Fruit fly (Drosophila melanogaster): ENCODE data around the gene CG10616.

The CG10616 gene

dm6 chr3L:12434432-12434831 lies 37.1 kb upstream of the CG10616 start (continued):
- TF ChIP-seq amos (GFP tag; IDR thresholded peaks at IDR 0.05; ENCODE audit: partially characterized antibody) (peak; percentile 68; the same call in 1 of the 2 replicates), CG42726 (GFP tag; IDR thresholded peaks at IDR 0.05; ENCODE audit: partially characterized antibody) (peak; percentile 36; the same call in 1 of the 2 replicates), Fer3 (tag; optimal IDR thresholded peaks at IDR 0.05) (no peak), abd-A (tag; optimal IDR thresholded peaks at IDR 0.05) (peak; percentile 2), chn (GFP tag; optimal IDR thresholded peaks at IDR 0.05) (no peak), Jarid2 (GFP tag; optimal IDR thresholded peaks at IDR 0.05) (peak; percentile 14), Blimp-1 (GFP tag; optimal IDR thresholded peaks at IDR 0.05) (peak; percentile 20), knrl (GFP tag; IDR thresholded peaks at IDR 0.05; ENCODE audit: partially characterized antibody) (peak; percentile 39; the same call in 1 of the 3 replicates), CG6791 (GFP tag; IDR thresholded peaks at IDR 0.05; ENCODE audit: partially characterized antibody) (peak; percentile 58; the same call in 1 of the 3 replicates), Sry-β (GFP tag; optimal IDR thresholded peaks at IDR 0.05) (no peak), ewg (GFP tag; optimal IDR thresholded peaks at IDR 0.05) (peak; percentile 70), z (GFP tag; IDR thresholded peaks at IDR 0.05) (peak; percentile 100), lola (GFP tag; optimal IDR thresholded peaks at IDR 0.05) (no peak), Pdp1 (GFP tag; optimal IDR thresholded peaks at IDR 0.05) (peak in 1 of 2 experiments; percentile 88), pum (GFP tag; optimal IDR thresholded peaks at IDR 0.05) (no peak), vvl (GFP tag; IDR thresholded peaks at IDR 0.05) (peak; percentile 46; the same call in 1 of the 2 replicates), Sox102F (GFP tag; optimal IDR thresholded peaks at IDR 0.05) (no peak), CG10321 (GFP tag; IDR thresholded peaks at IDR 0.05) (peak; percentile 98), CG14710 (tag; optimal IDR thresholded peaks at IDR 0.05) (no peak), ac (GFP tag; optimal IDR thresholded peaks at IDR 0.05) (no peak), Adf1 (GFP tag; IDR thresholded peaks at IDR 0.05) (peak; percentile 51; the same call in 1 of the 2 replicates), CG4854 (GFP tag; optimal IDR thresholded peaks at IDR 0.05) (no peak), stc (GFP tag; IDR thresholded peaks at IDR 0.05) (0 out of 2 replicates have a peak, but pooled peaks have one; percentile 17), Meics (GFP tag; optimal IDR thresholded peaks at IDR 0.05) (no peak), Poxn (GFP tag; IDR thresholded peaks at IDR 0.05) (no peak), tgo (GFP tag; IDR thresholded peaks at IDR 0.05) (no peak), mld (GFP tag; IDR thresholded peaks at IDR 0.05; ENCODE audit: partially characterized antibody) (0 out of 3 replicates have a peak, but pooled peaks have one; percentile 15), sim (GFP tag; IDR thresholded peaks at IDR 0.05) (no peak), CG18011 (GFP tag; optimal IDR thresholded peaks at IDR 0.05) (no peak), crol (GFP tag; IDR thresholded peaks at IDR 0.05) (peak; percentile 95), CG2875 (GFP tag; optimal IDR thresholded peaks at IDR 0.05) (no peak), zen2 (GFP tag; IDR thresholded peaks at IDR 0.05; ENCODE audit: partially characterized antibody) (peak; percentile 31; the same call in 1 of the 3 replicates), gcm2 (GFP tag; optimal IDR thresholded peaks at IDR 0.05) (no peak), CG33557 (GFP tag; optimal IDR thresholded peaks at IDR 0.05) (no peak), chm (GFP tag; IDR thresholded peaks at IDR 0.05) (no peak), Opbp (GFP tag; IDR thresholded peaks at IDR 0.05; ENCODE audit: partially characterized antibody) (peak; percentile 79; the same call in 2 of the 3 replicates), pros (GFP tag; optimal IDR thresholded peaks at IDR 0.05) (no peak), CG16779 (GFP tag; IDR thresholded peaks at IDR 0.05) (no peak), Spps (tag; optimal IDR thresholded peaks at IDR 0.05) (no peak), CG15479 (GFP tag; optimal IDR thresholded peaks at IDR 0.05) (no peak), vnd (GFP tag; IDR thresholded peaks at IDR 0.05; ENCODE audit: partially characterized antibody) (0 out of 3 replicates have a peak, but pooled peaks have one; percentile 40), Ada2b (GFP tag; IDR thresholded peaks at IDR 0.05) (no peak), Max (GFP tag; optimal IDR thresholded peaks at IDR 0.05) (no peak), CG12219 (GFP tag; optimal IDR thresholded peaks at IDR 0.05) (no peak), nerfin-2 (GFP tag; IDR thresholded peaks at IDR 0.05; ENCODE audit: partially characterized antibody) (no peak), chinmo (GFP tag; IDR thresholded peaks at IDR 0.05; ENCODE audit: partially characterized antibody) (peak; percentile 95), bbx (GFP tag; IDR thresholded peaks at IDR 0.05; ENCODE audit: partially characterized antibody) (peak; percentile 80), CG17385 (GFP tag; optimal IDR thresholded peaks at IDR 0.05) (peak; percentile 64)
